Fruit fly (Drosophila melanogaster) whole organism, embryonic: ENCODE measurements around the gene CycE.

Experiments used
- CG10959 ChIP-seq: fragments of 200-800 bp; sonication (Bioruptor generic); IDR thresholded peaks from 2 replicates; pipeline ENCODE4 v1.3.6; 2022; ENCODE audit warnings: missing biosample characterization, missing genetic modification characterization
- CG12155 ChIP-seq: fragments of 200-800 bp; sonication (Bioruptor generic); optimal IDR thresholded peaks from 3 replicates; lab custom pipeline; 2016; ENCODE audit warnings: missing biosample characterization, missing genetic modification characterization
- CG12391 ChIP-seq: fragments of 200-800 bp; sonication (Bioruptor generic); optimal IDR thresholded peaks from 3 replicates; lab custom pipeline; 2018; ENCODE audit warnings: missing biosample characterization, mild to moderate bottlenecking, missing genetic modification characterization, moderate library complexity
- CG12769 ChIP-seq: fragments of 200-800 bp; sonication (Bioruptor generic); optimal IDR thresholded peaks from 2 replicates; lab custom pipeline; 2019; ENCODE audit warnings: missing biosample characterization, mild to moderate bottlenecking, missing genetic modification characterization, moderate library complexity
- CG13624 ChIP-seq: fragments of 200-800 bp; sonication (Bioruptor generic); optimal IDR thresholded peaks from 2 replicates; lab custom pipeline; 2016; ENCODE audit warnings: missing biosample characterization, missing genetic modification characterization
- CG14441 ChIP-seq: fragments of 200-800 bp; sonication (Bioruptor generic); IDR thresholded peaks from 2 replicates; pipeline ENCODE4 v1.3.6; 2022; ENCODE audit warnings: missing biosample characterization, missing genetic modification characterization
- CG14860 ChIP-seq: fragments of 200-800 bp; sonication (Bioruptor generic); IDR thresholded peaks from 3 replicates; pipeline ENCODE4 v1.3.6; 2022; ENCODE audit warnings: missing biosample characterization, missing genetic modification characterization; ENCODE audit not compliant: partially characterized antibody
- CG1529 ChIP-seq: fragments of 200-800 bp; sonication (Bioruptor generic); optimal IDR thresholded peaks from 3 replicates; lab custom pipeline; 2018; ENCODE audit warnings: missing biosample characterization, missing genetic modification characterization
- CG15479 ChIP-seq: fragments of 200-800 bp; sonication (Bioruptor generic); optimal IDR thresholded peaks from 3 replicates; lab custom pipeline; 2019; ENCODE audit warnings: missing biosample characterization, mild to moderate bottlenecking, missing genetic modification characterization, moderate library complexity
- CG16863 ChIP-seq: fragments of 200-800 bp; sonication (Bioruptor generic); optimal IDR thresholded peaks from 3 replicates; lab custom pipeline; 2016; ENCODE audit warnings: missing biosample characterization, missing genetic modification characterization
- CG17912 ChIP-seq: fragments of 200-800 bp; sonication (Bioruptor generic); optimal IDR thresholded peaks from 2 replicates; lab custom pipeline; 2018; ENCODE audit warnings: missing biosample characterization, mild to moderate bottlenecking, missing genetic modification characterization
- CG18011 ChIP-seq: fragments of 200-800 bp; sonication (Bioruptor generic); optimal IDR thresholded peaks from 2 replicates; lab custom pipeline; 2017; ENCODE audit warnings: missing biosample characterization, missing genetic modification characterization, mild to moderate bottlenecking, moderate library complexity, missing genotype
- CG18619 ChIP-seq: fragments of 200-800 bp; sonication (Bioruptor generic); optimal IDR thresholded peaks from 3 replicates; lab custom pipeline; 2017; ENCODE audit warnings: missing biosample characterization, mild to moderate bottlenecking, missing genetic modification characterization
- CG2678 ChIP-seq: fragments of 200-800 bp; sonication (Bioruptor generic); optimal IDR thresholded peaks from 3 replicates; lab custom pipeline; 2019; ENCODE audit warnings: missing biosample characterization, mild to moderate bottlenecking, missing genetic modification characterization, moderate library complexity
- CG31441 ChIP-seq: fragments of 200-800 bp; sonication (Bioruptor generic); IDR thresholded peaks from 2 replicates; pipeline ENCODE4 v1.3.6; 2022; ENCODE audit warnings: missing biosample characterization, missing genetic modification characterization
- CG3726 ChIP-seq: fragments of 200-800 bp; sonication (Bioruptor generic); IDR thresholded peaks from 3 replicates; pipeline ENCODE4, ENCODE4 v1.3.6; 2022; ENCODE audit warnings: missing biosample characterization, missing genetic modification characterization
- CG4360 ChIP-seq: fragments of 200-800 bp; sonication (Bioruptor generic); IDR thresholded peaks from 2 replicates; pipeline ENCODE4 v1.3.6; 2022; ENCODE audit warnings: missing biosample characterization, missing genetic modification characterization
- CG4854 ChIP-seq: fragments of 200-800 bp; sonication (Bioruptor generic); optimal IDR thresholded peaks from 2 replicates; lab custom pipeline; 2016; ENCODE audit warnings: missing biosample characterization, missing genetic modification characterization, inconsistent platforms
- CG8388 ChIP-seq: fragments of 200-800 bp; sonication (Bioruptor generic); optimal IDR thresholded peaks from 2 replicates; lab custom pipeline; 2019; ENCODE audit warnings: missing biosample characterization, mild to moderate bottlenecking, missing genetic modification characterization, moderate library complexity
- CG9817 ChIP-seq: fragments of 200-800 bp; sonication (Bioruptor generic); optimal IDR thresholded peaks from 2 replicates; lab custom pipeline; 2018; ENCODE audit warnings: missing biosample characterization, mild to moderate bottlenecking, missing genetic modification characterization, moderate library complexity
- CTCF ChIP-seq: fragments of 200-800 bp; sonication (Bioruptor generic); optimal IDR thresholded peaks from 2 replicates; lab custom pipeline; 2017; ENCODE audit warnings: missing biosample characterization, mild to moderate bottlenecking, missing genetic modification characterization, moderate library complexity
- E2f1 ChIP-seq: fragments of 200-800 bp; sonication (Bioruptor generic); IDR thresholded peaks from 2 replicates; pipeline ENCODE4 v1.3.6; 2022; ENCODE audit warnings: missing biosample characterization, missing genetic modification characterization
- Fer2 ChIP-seq: fragments of 200-800 bp; sonication (Bioruptor generic); optimal IDR thresholded peaks from 2 replicates; lab custom pipeline; 2018; ENCODE audit warnings: missing biosample characterization, mild to moderate bottlenecking, missing genetic modification characterization, moderate library complexity
- H2.0 ChIP-seq: fragments of 200-800 bp; sonication (Bioruptor generic); IDR thresholded peaks from 2 replicates; pipeline ENCODE4 v1.3.6; 2022; ENCODE audit warnings: missing biosample characterization, missing genetic modification characterization
- Hmx ChIP-seq: fragments of 200-800 bp; sonication (Bioruptor generic); optimal IDR thresholded peaks from 2 replicates; lab custom pipeline; 2016; ENCODE audit warnings: missing biosample characterization, missing genetic modification characterization
- Meics ChIP-seq: fragments of 200-800 bp; sonication (Bioruptor generic); optimal IDR thresholded peaks from 2 replicates; lab custom pipeline; 2017; ENCODE audit warnings: missing biosample characterization, mild to moderate bottlenecking, missing genetic modification characterization
- Nf-YA ChIP-seq: fragments of 200-800 bp; sonication (Bioruptor generic); IDR thresholded peaks from 2 replicates; pipeline ENCODE4 v1.3.6; 2022; ENCODE audit warnings: missing biosample characterization, missing genetic modification characterization
- Ravus ChIP-seq: fragments of 200-800 bp; sonication (Bioruptor generic); IDR thresholded peaks from 2 replicates; pipeline ENCODE4 v1.3.6; 2022; ENCODE audit warnings: missing biosample characterization, missing genetic modification characterization
- TFAM ChIP-seq: fragments of 200-800 bp; sonication (Bioruptor generic); optimal IDR thresholded peaks from 2 replicates; lab custom pipeline; 2017; ENCODE audit warnings: missing biosample characterization, missing genetic modification characterization, inconsistent platforms
- Xbp1 ChIP-seq: fragments of 200-800 bp; sonication (Bioruptor generic); optimal IDR thresholded peaks from 3 replicates; lab custom pipeline; 2016; ENCODE audit warnings: missing biosample characterization, mild to moderate bottlenecking, missing genetic modification characterization
- abd-A ChIP-seq: fragments of 200-800 bp; sonication (Bioruptor generic); optimal IDR thresholded peaks from 3 replicates; lab custom pipeline; 2019; ENCODE audit warnings: missing biosample characterization, mild to moderate bottlenecking, missing genetic modification characterization, moderate library complexity
- ac ChIP-seq: fragments of 200-800 bp; sonication (Bioruptor generic); optimal IDR thresholded peaks from 3 replicates; lab custom pipeline; 2017; ENCODE audit warnings: missing biosample characterization, mild to moderate bottlenecking, missing genetic modification characterization
- ara ChIP-seq: fragments of 200-800 bp; sonication (Bioruptor generic); IDR thresholded peaks from 2 replicates; pipeline ENCODE4 v1.3.6; 2022; ENCODE audit warnings: missing biosample characterization, missing genetic modification characterization
- ato ChIP-seq: fragments of 200-800 bp; sonication (Bioruptor generic); IDR thresholded peaks from 2 replicates; pipeline ENCODE4 v1.3.6; 2022; ENCODE audit warnings: missing biosample characterization, missing genetic modification characterization; ENCODE audit not compliant: partially characterized antibody
- az2 ChIP-seq: fragments of 200-800 bp; sonication (Bioruptor generic); optimal IDR thresholded peaks from 3 replicates; lab custom pipeline; 2016; ENCODE audit warnings: missing biosample characterization, missing genetic modification characterization
- crol ChIP-seq: fragments of 200-800 bp; sonication (Bioruptor generic); IDR thresholded peaks from 2 replicates; pipeline ENCODE4 v1.3.6; 2022; ENCODE audit warnings: missing biosample characterization, missing genetic modification characterization
- gfzf ChIP-seq: fragments of 200-800 bp; sonication (Bioruptor generic); optimal IDR thresholded peaks from 2 replicates; lab custom pipeline; 2016; ENCODE audit warnings: missing biosample characterization, mild to moderate bottlenecking, missing genetic modification characterization, moderate library complexity
- knrl ChIP-seq: fragments of 200-800 bp; sonication (Bioruptor generic); IDR thresholded peaks from 3 replicates; pipeline ENCODE4 v1.3.6; 2022; ENCODE audit warnings: missing biosample characterization, missing genetic modification characterization; ENCODE audit not compliant: partially characterized antibody
- nerfin-2 ChIP-seq: fragments of 200-800 bp; sonication (Bioruptor generic); IDR thresholded peaks from 2 replicates; pipeline ENCODE4 v1.3.6; 2022; ENCODE audit warnings: missing biosample characterization, missing genetic modification characterization; ENCODE audit not compliant: partially characterized antibody
- otp ChIP-seq: fragments of 200-800 bp; sonication (Bioruptor generic); IDR thresholded peaks from 3 replicates; pipeline ENCODE4, ENCODE4 v1.3.6; 2022; ENCODE audit warnings: missing biosample characterization, missing genetic modification characterization
- prd ChIP-seq, 3 experiments: fragments of >200 bp in 2 of 3; fragments of 200-800 bp in 1 of 3; sonication (Bioruptor generic) in 1 of 3; optimal IDR thresholded peaks in 2 of 3; IDR thresholded peaks in 1 of 3; 2 replicates in 2 of 3; 3 replicates in 1 of 3; pipeline versions ENCODE4 v1.3.6 to Lab custom; 2017 to 2022; ENCODE audit warnings: missing biosample characterization in 1 of 3, missing genetic modification characterization in 1 of 3
- salm ChIP-seq: fragments of 200-800 bp; sonication (Bioruptor generic); optimal IDR thresholded peaks from 2 replicates; lab custom pipeline; 2018; ENCODE audit warnings: missing biosample characterization, mild to moderate bottlenecking, missing genetic modification characterization
- trh ChIP-seq: fragments of 200-800 bp; sonication (Bioruptor generic); optimal IDR thresholded peaks from 2 replicates; lab custom pipeline; 2016; ENCODE audit warnings: missing biosample characterization, missing genetic modification characterization
- wor ChIP-seq: fragments of 200-800 bp; sonication (Bioruptor generic); IDR thresholded peaks from 2 replicates; pipeline ENCODE4 v1.3.6; 2022; ENCODE audit warnings: missing biosample characterization, missing genetic modification characterization

The CycE gene

dm6 chr2L:15752096-15752495 is 4.1 kb upstream of the CycE start, which contains the start of gene Mtr4 (continued):
- TF ChIP-seq trh (GFP tag; lab: Kevin White, UChicago) (no peak), CG3726 (GFP tag; lab: Robert Waterston, UW) (no peak), CG12155 (GFP tag; lab: Kevin White, UChicago) (no peak), az2 (GFP tag; lab: Kevin White, UChicago) (no peak), nerfin-2 (GFP tag; lab: Robert Waterston, UW) (peak; percentile 53; the same call in 1 of the 2 replicates), CG4854 (GFP tag; lab: Kevin White, UChicago) (no peak), wor (GFP tag; lab: Robert Waterston, UW) (no peak), gfzf (GFP tag; lab: Kevin White, UChicago) (no peak), CG16863 (GFP tag; lab: Kevin White, UChicago) (no peak), ato (GFP tag; lab: Robert Waterston, UW) (peak; percentile 19; the same call in 1 of the 2 replicates), CTCF (no peak), salm (no peak), otp (no peak), CG17912 (GFP tag; lab: Kevin White, UChicago) (no peak), CG18619 (GFP tag; lab: Kevin White, UChicago) (no peak), CG12769 (tag; lab: Kevin White, UChicago) (no peak), CG31441 (GFP tag; lab: Robert Waterston, UW) (no peak), CG18011 (no peak), Meics (GFP tag; lab: Kevin White, UChicago) (no peak), Xbp1 (GFP tag; lab: Kevin White, UChicago) (no peak), TFAM (GFP tag; lab: Kevin White, UChicago) (no peak), crol (GFP tag; lab: Robert Waterston, UW) (no peak), prd (optimal IDR thresholded peaks at IDR 0.05; lab: Kevin White, UChicago) (no peak), prd (GFP tag; IDR thresholded peaks at IDR 0.05; lab: Robert Waterston, UW) (no peak), ara (GFP tag; lab: Robert Waterston, UW) (no peak), abd-A (tag; lab: Kevin White, UChicago) (no peak), knrl (GFP tag; lab: Robert Waterston, UW) (no peak), ac (GFP tag; lab: Kevin White, UChicago) (no peak), Nf-YA (GFP tag; lab: Robert Waterston, UW) (no peak), CG1529 (GFP tag; lab: Kevin White, UChicago) (no peak), CG14860 (no peak), CG4360 (GFP tag; lab: Robert Waterston, UW) (no peak), CG12391 (tag; lab: Kevin White, UChicago) (no peak), CG8388 (GFP tag; lab: Kevin White, UChicago) (no peak), Ravus (GFP tag; lab: Robert Waterston, UW) (no peak), Fer2 (tag; lab: Kevin White, UChicago) (no peak), CG10959 (no peak), CG13624 (GFP tag; lab: Kevin White, UChicago) (no peak), E2f1 (GFP tag; lab: Robert Waterston, UW) (no peak), CG9817 (tag; lab: Kevin White, UChicago) (no peak), CG14441 (GFP tag; lab: Robert Waterston, UW) (no peak), Hmx (GFP tag; lab: Kevin White, UChicago) (no peak), CG15479 (no peak), CG2678 (tag; lab: Kevin White, UChicago) (no peak), H2.0 (no peak)
